Fruit fly (Drosophila melanogaster): ENCODE data around the gene CG31342.

dm6 chr3R:13010905-13011620, 25.2 kb downstream of the CG31342 start, which contains the start of gene CG8031:
- TF ChIP-seq dmrt93B (GFP tag; optimal IDR thresholded peaks at IDR 0.05) (no peak), psq (GFP tag; optimal IDR thresholded peaks at IDR 0.05) (no peak)
